Worm (Caenorhabditis elegans) whole organism, L2 larva: Measurements from ENCODE around the gene haf-3.
"Not testable (repeated sequence)": the region's sequence is repeated elsewhere in the genome, so short reads cannot be mapped to it uniquely, and the experiment has no call there.

Experiments used
- C34F6.9 ChIP-seq: fragments of 150-350 bp; optimal IDR thresholded peaks from 2 replicates; lab custom pipeline; 2014; ENCODE audit warnings: missing biosample characterization, missing genetic modification characterization
- F13H6.1 ChIP-seq: sonication (generic microtip); optimal IDR thresholded peaks from 2 replicates; lab custom pipeline; 2016; ENCODE audit warnings: missing genetic modification characterization, missing compliant biosample characterization
- R02D3.7 ChIP-seq: fragments of 150-350 bp; optimal IDR thresholded peaks from 2 replicates; lab custom pipeline; 2014; ENCODE audit warnings: missing biosample characterization, missing genetic modification characterization
- Y55F3AM.14 ChIP-seq: fragments of 200-800 bp; sonication (Bioruptor generic); optimal IDR thresholded peaks from 2 replicates; lab custom pipeline; 2018; ENCODE audit warnings: mild to moderate bottlenecking, missing genetic modification characterization, missing compliant biosample characterization
- ZK546.5 ChIP-seq: sonication (generic microtip); optimal IDR thresholded peaks from 2 replicates; lab custom pipeline; 2017; ENCODE audit warnings: missing biosample characterization, missing genetic modification characterization
- alr-1 ChIP-seq: fragments of 150-350 bp; optimal IDR thresholded peaks from 2 replicates; lab custom pipeline; 2014; ENCODE audit warnings: missing biosample characterization, missing genetic modification characterization
- aly-2 ChIP-seq: fragments of 150-350 bp; optimal IDR thresholded peaks from 2 replicates; lab custom pipeline; 2014; ENCODE audit warnings: missing biosample characterization, missing genetic modification characterization
- blmp-1 ChIP-seq: sonication (generic microtip); optimal IDR thresholded peaks from 2 replicates; lab custom pipeline; 2017; ENCODE audit warnings: missing genetic modification characterization, mild to moderate bottlenecking, missing compliant biosample characterization, antibody characterized with exemption, moderate library complexity; ENCODE audit not compliant: insufficient read depth
- ceh-16 ChIP-seq: fragments of 150-350 bp; optimal IDR thresholded peaks from 2 replicates; lab custom pipeline; 2014; ENCODE audit warnings: missing biosample characterization, missing genetic modification characterization
- dmd-4 ChIP-seq: sonication (generic microtip); optimal IDR thresholded peaks from 2 replicates; lab custom pipeline; 2017; ENCODE audit warnings: missing biosample characterization, missing genetic modification characterization
- egl-27 ChIP-seq: sonication (generic microtip); optimal IDR thresholded peaks from 3 replicates; lab custom pipeline; 2017; ENCODE audit warnings: missing biosample characterization, missing genetic modification reagents, missing genetic modification characterization
- elt-1 ChIP-seq: fragments of 150-350 bp; optimal IDR thresholded peaks from 2 replicates; lab custom pipeline; 2014; ENCODE audit warnings: missing biosample characterization, missing genetic modification characterization
- elt-3 ChIP-seq: sonication (generic microtip); optimal IDR thresholded peaks from 2 replicates; lab custom pipeline; 2017; ENCODE audit warnings: missing biosample characterization, missing genetic modification characterization
- fos-1 ChIP-seq: fragments of 150-350 bp; optimal IDR thresholded peaks from 2 replicates; lab custom pipeline; 2014; ENCODE audit warnings: missing biosample characterization, missing genetic modification characterization
- gmeb-1 ChIP-seq: fragments of 150-350 bp; optimal IDR thresholded peaks from 2 replicates; lab custom pipeline; 2014; ENCODE audit warnings: missing biosample characterization, missing genetic modification characterization
- lin-11 ChIP-seq: fragments of 150-350 bp; sonication (generic microtip); optimal IDR thresholded peaks from 2 replicates; lab custom pipeline; 2014; ENCODE audit warnings: missing biosample characterization, missing genetic modification characterization, inconsistent platforms, mixed read lengths
- lin-39 ChIP-seq: fragments of 150-350 bp; optimal IDR thresholded peaks from 2 replicates; lab custom pipeline; 2014; ENCODE audit warnings: missing biosample characterization, missing genetic modification reagents, missing genetic modification characterization
- lsy-2 ChIP-seq, 2 experiments: fragments of 150-350 bp in 1 of 2; sonication (generic microtip) in 1 of 2; optimal IDR thresholded peaks; 2 replicates each; lab custom pipeline; 2014 to 2017; ENCODE audit warnings: missing biosample characterization in 2 of 2, missing genetic modification characterization in 2 of 2
- mab-5 ChIP-seq: fragments of 150-350 bp; optimal IDR thresholded peaks from 2 replicates; lab custom pipeline; 2014; ENCODE audit warnings: missing biosample characterization, missing genetic modification characterization
- mdl-1 ChIP-seq, 2 experiments: fragments of 150-350 bp in 1 of 2; sonication (generic microtip) in 1 of 2; optimal IDR thresholded peaks; 2 replicates each; lab custom pipeline; 2017; ENCODE audit warnings: missing biosample characterization in 2 of 2, missing genetic modification characterization in 2 of 2
- nhr-11 ChIP-seq: fragments of 150-350 bp; optimal IDR thresholded peaks from 2 replicates; lab custom pipeline; 2014; ENCODE audit warnings: missing biosample characterization, missing genetic modification characterization
- nhr-12 ChIP-seq: fragments of 150-350 bp; optimal IDR thresholded peaks from 2 replicates; lab custom pipeline; 2014; ENCODE audit warnings: missing biosample characterization, missing genetic modification characterization
- nhr-129 ChIP-seq: fragments of 150-350 bp; optimal IDR thresholded peaks from 2 replicates; lab custom pipeline; 2014; ENCODE audit warnings: missing biosample characterization, missing genetic modification characterization
- nhr-21 ChIP-seq: fragments of 150-350 bp; optimal IDR thresholded peaks from 2 replicates; lab custom pipeline; 2014; ENCODE audit warnings: missing biosample characterization, missing genetic modification characterization
- nhr-237 ChIP-seq: fragments of 150-350 bp; optimal IDR thresholded peaks from 2 replicates; lab custom pipeline; 2014; ENCODE audit warnings: missing biosample characterization, missing genetic modification characterization
- nhr-25 ChIP-seq: fragments of 150-350 bp; sonication (generic microtip); optimal IDR thresholded peaks from 3 replicates; lab custom pipeline; 2014; ENCODE audit warnings: missing biosample characterization, missing genetic modification characterization
- nhr-77 ChIP-seq: fragments of 150-350 bp; optimal IDR thresholded peaks from 2 replicates; lab custom pipeline; 2014; ENCODE audit warnings: missing biosample characterization, missing genetic modification characterization
- peb-1 ChIP-seq: fragments of 150-350 bp; optimal IDR thresholded peaks from 2 replicates; lab custom pipeline; 2014; ENCODE audit warnings: missing biosample characterization, missing genetic modification characterization
- sem-4 ChIP-seq: fragments of 150-350 bp; optimal IDR thresholded peaks from 2 replicates; lab custom pipeline; 2014; ENCODE audit warnings: missing biosample characterization, missing genetic modification reagents, missing genetic modification characterization
- skn-1 ChIP-seq: sonication (generic microtip); optimal IDR thresholded peaks from 2 replicates; lab custom pipeline; 2017; ENCODE audit warnings: missing biosample characterization, missing genetic modification characterization
- sma-3 ChIP-seq: sonication (generic microtip); optimal IDR thresholded peaks from 2 replicates; lab custom pipeline; 2016; ENCODE audit warnings: missing genetic modification reagents, missing genetic modification characterization, missing compliant biosample characterization
- unc-39 ChIP-seq: fragments of 150-350 bp; optimal IDR thresholded peaks from 2 replicates; lab custom pipeline; 2014; ENCODE audit warnings: missing biosample characterization, missing genetic modification characterization
- unc-55 ChIP-seq: fragments of 150-350 bp; sonication (generic microtip); optimal IDR thresholded peaks from 3 replicates; lab custom pipeline; 2014; ENCODE audit warnings: missing biosample characterization, missing genetic modification reagents, missing genetic modification characterization
- unc-62 ChIP-seq: fragments of 150-350 bp; optimal IDR thresholded peaks from 2 replicates; lab custom pipeline; 2014; ENCODE audit warnings: missing biosample characterization, missing genetic modification reagents, missing genetic modification characterization
- zag-1 ChIP-seq: fragments of 150-350 bp; optimal IDR thresholded peaks from 2 replicates; lab custom pipeline; 2014; ENCODE audit warnings: missing biosample characterization, missing genetic modification characterization
- ztf-1 ChIP-seq: fragments of 200-800 bp; sonication (Bioruptor generic); conservative IDR thresholded peaks from 2 replicates; pipeline ENCODE4 v1.3.6; 2022; ENCODE audit warnings: missing genetic modification characterization, missing compliant biosample characterization

haf-3 gene

DNA sequence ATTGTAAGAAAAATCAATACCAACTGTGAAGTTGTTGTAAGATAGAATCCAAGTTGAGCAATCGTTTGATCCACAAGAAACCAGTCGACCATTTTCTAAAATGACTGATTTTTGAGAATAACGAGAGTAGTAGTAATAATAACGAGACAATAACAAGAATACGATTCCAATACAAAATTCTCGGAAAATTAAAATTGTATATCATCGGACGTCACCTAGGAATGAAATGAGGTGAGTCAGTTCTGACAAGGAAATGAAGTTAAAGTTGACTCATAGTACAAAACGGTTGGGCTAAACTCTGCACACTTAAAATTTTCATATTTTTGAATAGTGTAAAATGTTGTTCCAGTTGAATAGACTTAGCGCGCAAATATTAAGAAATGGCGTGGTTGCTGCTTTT, 21.6 kb downstream of the haf-3 start, which contains the start of gene str-19:
TSS of gene str-19 (minus strand) at position 101 of the 400 bp plus-strand sequence.
- not testable (repeated sequence) for TF ChIP-seq sem-4 (tag; lab: Kevin White, UChicago); alr-1; egl-27 (tag; lab: Kevin White, UChicago)

- no peak for TF ChIP-seq elt-1 (tag; lab: Kevin White, UChicago)
- no peak for TF ChIP-seq lsy-2 (tag; optimal IDR thresholded peaks at IDR 0.05; lab: Kevin White, UChicago)
- TF ChIP-seq ztf-1 (GFP tag; lab: Robert Waterston, UW), result no peak
- TF ChIP-seq Y55F3AM.14 (GFP tag; lab: Kevin White, UChicago), result no peak
- no peak for TF ChIP-seq elt-3 (tag; lab: Kevin White, UChicago)
- no peak for TF ChIP-seq blmp-1 (tag; lab: Kevin White, UChicago)
- TF ChIP-seq unc-62, result no peak
- no peak for TF ChIP-seq mab-5 (tag; lab: Kevin White, UChicago)
- no peak for TF ChIP-seq ZK546.5 (tag; lab: Kevin White, UChicago)
- TF ChIP-seq nhr-25 (tag; lab: Kevin White, UChicago), result no peak
- no peak for TF ChIP-seq zag-1 (tag; lab: Kevin White, UChicago)
- TF ChIP-seq fos-1 (tag; lab: Kevin White, UChicago), result no peak
- no peak for TF ChIP-seq lin-39 (tag; lab: Kevin White, UChicago)
- no peak for TF ChIP-seq nhr-77 (tag; lab: Kevin White, UChicago)
- TF ChIP-seq nhr-129 (tag; lab: Kevin White, UChicago), result no peak
- no peak for TF ChIP-seq F13H6.1
- TF ChIP-seq peb-1 (tag; lab: Kevin White, UChicago), result no peak
These were observed 24.1 kb downstream of the haf-3 start, which contains the start of gene str-18 for ce11 chrV:15741851-15742250. str-18 (minus strand) TSS chrV:15741951.

- TF ChIP-seq lin-39 (tag; lab: Kevin White, UChicago) (no peak), unc-55 (GFP tag; lab: Kevin White, UChicago) (no peak), elt-1 (tag; lab: Kevin White, UChicago) (no peak), gmeb-1 (no peak), lsy-2 (tag; optimal IDR thresholded peaks at IDR 0.05; lab: Kevin White, UChicago) (no peak), sma-3 (GFP tag; lab: Kevin White, UChicago) (no peak), lin-11 (tag; lab: Kevin White, UChicago) (no peak), nhr-25 (tag; lab: Kevin White, UChicago) (no peak), nhr-21 (no peak), ztf-1 (GFP tag; lab: Robert Waterston, UW) (no peak), nhr-237 (tag; lab: Kevin White, UChicago) (no peak), skn-1 (tag; lab: Kevin White, UChicago) (no peak), mdl-1 (tag; optimal IDR thresholded peaks at IDR 0.05; lab: Kevin White, UChicago) (no peak)
These were observed 30.3 kb downstream of the haf-3 start, which contains the start of gene str-27 for ce11 chrV:15735720-15736119. str-27 (minus strand) TSS chrV:15735820.

ce11 chrV:15733568-15733967, 32.4 kb downstream of the haf-3 start, which contains the start of gene T23D5.3:
T23D5.3 (minus strand) TSS chrV:15733668.
- TF ChIP-seq alr-1 (no peak), nhr-11 (tag; lab: Kevin White, UChicago) (no peak), peb-1 (tag; lab: Kevin White, UChicago) (no peak), skn-1 (tag; lab: Kevin White, UChicago) (no peak), R02D3.7 (tag; lab: Kevin White, UChicago) (no peak), elt-3 (tag; lab: Kevin White, UChicago) (no peak), nhr-12 (tag; lab: Kevin White, UChicago) (no peak), dmd-4 (tag; lab: Kevin White, UChicago) (no peak), ceh-16 (tag; lab: Kevin White, UChicago) (no peak), blmp-1 (tag; lab: Kevin White, UChicago) (no peak), unc-55 (GFP tag; lab: Kevin White, UChicago) (no peak), C34F6.9 (no peak), lin-11 (tag; lab: Kevin White, UChicago) (no peak), aly-2 (no peak), unc-39 (no peak), Y55F3AM.14 (GFP tag; lab: Kevin White, UChicago) (no peak)
- TF ChIP-seq, all 48 proteins: peak for 0
